Fruit fly (Drosophila melanogaster) whole organism, embryonic: ENCODE measurements around the gene Scox.

Experiments
- Awh ChIP-seq: fragments of 200-800 bp; sonication (Bioruptor generic); IDR thresholded peaks from 2 replicates; pipeline ENCODE4, ENCODE4 v1.3.6; 2022; ENCODE audit warnings: missing biosample characterization, missing genetic modification characterization
- CG11085 ChIP-seq: fragments of 200-800 bp; sonication (Bioruptor generic); IDR thresholded peaks from 2 replicates; pipeline ENCODE4 v1.3.6; 2022; ENCODE audit warnings: missing biosample characterization, missing genetic modification characterization
- CG11560 ChIP-seq: fragments of 200-800 bp; sonication (Bioruptor generic); IDR thresholded peaks from 3 replicates; pipeline ENCODE4 v1.3.6; 2022; ENCODE audit warnings: missing biosample characterization, missing genetic modification characterization
- CG13123 ChIP-seq: fragments of 200-800 bp; sonication (Bioruptor generic); optimal IDR thresholded peaks from 2 replicates; lab custom pipeline; 2016; ENCODE audit warnings: missing biosample characterization, missing genetic modification characterization
- CG14965 ChIP-seq: fragments of 200-800 bp; sonication (Bioruptor generic); optimal IDR thresholded peaks from 2 replicates; lab custom pipeline; 2016; ENCODE audit warnings: missing biosample characterization, missing genetic modification characterization, borderline replicate concordance
- CG17186 ChIP-seq: fragments of 200-800 bp; sonication (Bioruptor generic); optimal IDR thresholded peaks from 3 replicates; lab custom pipeline; 2017; ENCODE audit warnings: missing biosample characterization, missing genetic modification reagents, missing genetic modification characterization
- CG17385 ChIP-seq: fragments of 200-800 bp; sonication (Bioruptor generic); optimal IDR thresholded peaks from 3 replicates; lab custom pipeline; 2018; ENCODE audit warnings: missing biosample characterization, mild to moderate bottlenecking, missing genetic modification characterization
- CG17912 ChIP-seq: fragments of 200-800 bp; sonication (Bioruptor generic); optimal IDR thresholded peaks from 2 replicates; lab custom pipeline; 2018; ENCODE audit warnings: missing biosample characterization, mild to moderate bottlenecking, missing genetic modification characterization
- CG18619 ChIP-seq: fragments of 200-800 bp; sonication (Bioruptor generic); optimal IDR thresholded peaks from 3 replicates; lab custom pipeline; 2017; ENCODE audit warnings: missing biosample characterization, mild to moderate bottlenecking, missing genetic modification characterization
- CG30020 ChIP-seq: fragments of 200-800 bp; optimal IDR thresholded peaks from 2 replicates; lab custom pipeline; 2019; ENCODE audit warnings: missing biosample characterization, mild to moderate bottlenecking, missing genetic modification characterization, moderate library complexity
- CG3163 ChIP-seq: fragments of 200-800 bp; sonication (Bioruptor generic); optimal IDR thresholded peaks from 3 replicates; lab custom pipeline; 2016; ENCODE audit warnings: missing biosample characterization, missing genetic modification characterization
- CG32532 ChIP-seq: fragments of 200-800 bp; sonication (Bioruptor generic); IDR thresholded peaks from 2 replicates; pipeline ENCODE4 v1.3.6; 2022; ENCODE audit warnings: missing biosample characterization, missing genetic modification characterization
- CG7928 ChIP-seq: fragments of 200-800 bp; sonication (Bioruptor generic); optimal IDR thresholded peaks from 2 replicates; lab custom pipeline; 2017; ENCODE audit warnings: missing biosample characterization, mild to moderate bottlenecking, missing genetic modification characterization
- E2f2 ChIP-seq: fragments of 200-800 bp; sonication (Bioruptor generic); IDR thresholded peaks from 2 replicates; pipeline ENCODE4 v1.3.6; 2022; ENCODE audit warnings: missing biosample characterization, missing genetic modification characterization
- Ets65A ChIP-seq: fragments of 200-800 bp; sonication (Bioruptor generic); peaks from one replicate; lab custom pipeline; 2016; ENCODE audit warnings: missing biosample characterization, missing genetic modification characterization
- Med ChIP-seq: fragments of 200-800 bp; sonication (Bioruptor generic); peaks from one replicate; lab custom pipeline; 2016; ENCODE audit warnings: missing biosample characterization, missing genetic modification characterization, mild to moderate bottlenecking, inconsistent platforms, moderate library complexity
- NfI ChIP-seq: fragments of 200-800 bp; sonication (Bioruptor generic); optimal IDR thresholded peaks from 3 replicates; lab custom pipeline; 2018; ENCODE audit warnings: missing biosample characterization, mild to moderate bottlenecking, missing genetic modification characterization, moderate library complexity
- Oli ChIP-seq: fragments of 200-800 bp; sonication (Bioruptor generic); optimal IDR thresholded peaks from 2 replicates; lab custom pipeline; 2018; ENCODE audit warnings: missing biosample characterization, mild to moderate bottlenecking, missing genetic modification characterization, moderate library complexity
- Trl ChIP-seq, 3 experiments: fragments of >200 bp in 2 of 3; fragments of 200-800 bp in 1 of 3; sonication (Bioruptor generic) in 1 of 3; optimal IDR thresholded peaks; 2 replicates in 1 of 3; 3 replicates in 2 of 3; lab custom pipeline; 2016 to 2017; ENCODE audit warnings: missing biosample characterization in 1 of 3, missing genetic modification characterization in 1 of 3
- Xrp1 ChIP-seq: fragments of 200-800 bp; sonication (Bioruptor generic); IDR thresholded peaks from 2 replicates; pipeline ENCODE4 v1.3.6; 2022; ENCODE audit warnings: missing biosample characterization, missing genetic modification characterization
- YL-1 ChIP-seq: fragments of 200-800 bp; sonication (Bioruptor generic); optimal IDR thresholded peaks from 3 replicates; lab custom pipeline; 2017; ENCODE audit warnings: missing biosample characterization, mild to moderate bottlenecking, missing genetic modification characterization
- corto ChIP-seq: fragments of 200-800 bp; sonication (Bioruptor generic); optimal IDR thresholded peaks from 2 replicates; lab custom pipeline; 2016; ENCODE audit warnings: missing biosample characterization, mild to moderate bottlenecking, missing genetic modification characterization, moderate library complexity
- dmrt11E ChIP-seq: fragments of 200-800 bp; sonication (Bioruptor generic); optimal IDR thresholded peaks from 3 replicates; lab custom pipeline; 2018; ENCODE audit warnings: missing biosample characterization, mild to moderate bottlenecking, missing genetic modification characterization, moderate library complexity
- lilli ChIP-seq: fragments of 200-800 bp; sonication (Bioruptor generic); optimal IDR thresholded peaks from 3 replicates; lab custom pipeline; 2016; ENCODE audit warnings: missing biosample characterization, missing genetic modification characterization
- lola ChIP-seq, 3 experiments: fragments of >200 bp in 2 of 3; fragments of 200-800 bp in 1 of 3; sonication (Bioruptor generic) in 1 of 3; optimal IDR thresholded peaks; 2 replicates each; lab custom pipeline; 2017 to 2019; ENCODE audit warnings: missing biosample characterization in 3 of 3, missing genetic modification characterization in 3 of 3, mild to moderate bottlenecking in 1 of 3, moderate library complexity in 1 of 3
- lov ChIP-seq, 2 experiments: fragments of 200-800 bp in 1 of 2; fragments of >200 bp in 1 of 2; sonication (Bioruptor generic) in 1 of 2; IDR thresholded peaks in 1 of 2; optimal IDR thresholded peaks in 1 of 2; 2 replicates in 1 of 2; 3 replicates in 1 of 2; pipeline versions ENCODE4 v1.3.6 to Lab custom; 2017 to 2022; ENCODE audit warnings: missing biosample characterization in 1 of 2, missing genetic modification characterization in 1 of 2
- nmo ChIP-seq: fragments of 200-800 bp; sonication (Bioruptor generic); optimal IDR thresholded peaks from 2 replicates; lab custom pipeline; 2018; ENCODE audit warnings: missing biosample characterization, mild to moderate bottlenecking, missing genetic modification characterization, moderate library complexity
- onecut ChIP-seq: fragments of 200-800 bp; sonication (Bioruptor generic); IDR thresholded peaks from 2 replicates; pipeline ENCODE4 v1.3.6; 2022; ENCODE audit warnings: missing biosample characterization, missing genetic modification characterization
- p53 ChIP-seq: fragments of 200-800 bp; sonication (Bioruptor generic); optimal IDR thresholded peaks from 2 replicates; lab custom pipeline; 2016; ENCODE audit warnings: missing biosample characterization, missing genetic modification characterization
- ranshi ChIP-seq: fragments of 200-800 bp; sonication (Bioruptor generic); IDR thresholded peaks from 2 replicates; pipeline ENCODE4 v1.3.6; 2022; ENCODE audit warnings: missing biosample characterization, missing genetic modification characterization
- salm ChIP-seq: fragments of 200-800 bp; sonication (Bioruptor generic); optimal IDR thresholded peaks from 2 replicates; lab custom pipeline; 2018; ENCODE audit warnings: missing biosample characterization, mild to moderate bottlenecking, missing genetic modification characterization
- scrt ChIP-seq: fragments of 200-800 bp; sonication (Bioruptor generic); optimal IDR thresholded peaks from 2 replicates; lab custom pipeline; 2018; ENCODE audit warnings: missing biosample characterization, mild to moderate bottlenecking, missing genetic modification characterization, moderate library complexity
- sd ChIP-seq: fragments of 200-800 bp; sonication (Bioruptor generic); optimal IDR thresholded peaks from 3 replicates; lab custom pipeline; 2018; ENCODE audit warnings: missing biosample characterization, mild to moderate bottlenecking, missing genetic modification characterization, moderate library complexity
- sens ChIP-seq: fragments of 200-800 bp; sonication (Bioruptor generic); peaks from one replicate; lab custom pipeline; 2016; ENCODE audit warnings: missing biosample characterization, missing genetic modification characterization
- ttk ChIP-seq: fragments of 200-800 bp; sonication (Bioruptor generic); IDR thresholded peaks from 2 replicates; pipeline ENCODE4 v2.1.2; 2022; ENCODE audit warnings: missing biosample characterization, missing genetic modification characterization

The Scox gene

dm6 chr2L:4995010-4995836, 26.5 kb upstream of the Scox start (continued):
- TF ChIP-seq CG7928 (GFP tag; lab: Kevin White, UChicago) (no peak), Trl (optimal IDR thresholded peaks at IDR 0.05; lab: Kevin White, UChicago) (peak; percentile 52 to 77), Trl (GFP tag; optimal IDR thresholded peaks at IDR 0.05; lab: Kevin White, UChicago) (no peak), CG17186 (GFP tag; lab: Kevin White, UChicago) (no peak), ttk (GFP tag; lab: Robert Waterston, UW) (no peak), YL-1 (GFP tag; lab: Kevin White, UChicago) (no peak), nmo (GFP tag; lab: Kevin White, UChicago) (no peak), CG3163 (GFP tag; lab: Kevin White, UChicago) (peak; percentile 93), CG32532 (GFP tag; lab: Robert Waterston, UW) (peak; percentile 11; the same call in 1 of the 2 replicates), salm (tag; lab: Kevin White, UChicago) (no peak), ranshi (no peak), CG14965 (GFP tag; lab: Kevin White, UChicago) (no peak), lilli (GFP tag; lab: Kevin White, UChicago) (no peak), sd (tag; lab: Kevin White, UChicago) (peak; percentile 86), CG17912 (GFP tag; lab: Kevin White, UChicago) (no peak), E2f2 (GFP tag; lab: Robert Waterston, UW) (no peak), CG11085 (GFP tag; lab: Robert Waterston, UW) (no peak), lola (GFP tag; optimal IDR thresholded peaks at IDR 0.05; lab: Kevin White, UChicago) (no peak), p53 (GFP tag; lab: Kevin White, UChicago) (no peak), CG17385 (GFP tag; lab: Kevin White, UChicago) (peak; percentile 34)

DNA sequence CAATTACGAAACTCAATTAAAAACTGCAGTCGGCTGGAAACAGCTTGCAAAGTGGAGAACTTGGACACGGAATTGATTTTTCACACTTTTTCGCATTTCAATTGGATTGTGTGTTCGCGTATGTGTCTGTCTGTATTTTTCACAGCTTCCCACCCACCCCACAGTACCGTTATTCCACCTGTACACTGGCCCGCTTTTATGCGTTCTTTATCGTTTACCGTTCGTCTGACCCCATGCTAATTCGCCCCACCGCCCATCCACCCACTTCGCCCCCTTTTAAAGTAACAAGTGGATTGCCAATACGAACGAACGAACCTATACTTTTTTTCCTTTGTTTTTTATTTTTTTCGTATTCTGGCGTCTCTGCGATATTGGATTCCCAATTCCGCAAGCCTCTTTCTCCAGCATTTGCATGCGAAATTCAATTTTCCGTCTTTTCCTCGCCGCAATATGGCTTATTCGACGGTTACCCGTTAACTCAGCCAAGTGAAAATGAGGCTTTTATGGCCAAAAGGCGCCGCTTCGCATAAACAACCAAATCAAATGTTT, 13.4 kb upstream of the Scox start:
- TF ChIP-seq CG11560 (no peak), sens (GFP tag; lab: Kevin White, UChicago) (peak; percentile 61), scrt (peak; percentile 58), Oli (tag; lab: Kevin White, UChicago) (no peak), Xrp1 (GFP tag; lab: Robert Waterston, UW) (no peak), Med (GFP tag; lab: Kevin White, UChicago) (peak; percentile 78), dmrt11E (tag; lab: Kevin White, UChicago) (no peak), NfI (GFP tag; lab: Kevin White, UChicago) (no peak), corto (GFP tag; lab: Kevin White, UChicago) (no peak), Awh (GFP tag; lab: Robert Waterston, UW) (no peak), CG13123 (GFP tag; lab: Kevin White, UChicago) (no peak), lov (optimal IDR thresholded peaks at IDR 0.05; lab: Kevin White, UChicago) (no peak), lov (GFP tag; IDR thresholded peaks at IDR 0.05; lab: Robert Waterston, UW) (0 out of 3 replicates have a peak, but pooled peaks have one; percentile 42), CG18619 (GFP tag; lab: Kevin White, UChicago) (no peak), onecut (peak; percentile 60), Ets65A (GFP tag; lab: Kevin White, UChicago) (peak; percentile 88), CG30020 (tag; lab: Kevin White, UChicago) (no peak)
